Fruit fly (Drosophila melanogaster): Measurements from ENCODE around the gene Rpn12R.

dm6 chr3L:15034714-15035076 lies 7.7 kb downstream of the Rpn12R start:
- TF ChIP-seq Dll (optimal IDR thresholded peaks at IDR 0.05) (no peak), pan (optimal IDR thresholded peaks at IDR 0.05) (no peak), usp (GFP tag; optimal IDR thresholded peaks at IDR 0.05) (no peak)

All from whole organism.